Worm (Caenorhabditis elegans): ENCODE results near the gene spe-26.
A peak's percentile ranks its signal among the peaks of the same experiment; 100 is the strongest.

The spe-26 gene

DNA sequence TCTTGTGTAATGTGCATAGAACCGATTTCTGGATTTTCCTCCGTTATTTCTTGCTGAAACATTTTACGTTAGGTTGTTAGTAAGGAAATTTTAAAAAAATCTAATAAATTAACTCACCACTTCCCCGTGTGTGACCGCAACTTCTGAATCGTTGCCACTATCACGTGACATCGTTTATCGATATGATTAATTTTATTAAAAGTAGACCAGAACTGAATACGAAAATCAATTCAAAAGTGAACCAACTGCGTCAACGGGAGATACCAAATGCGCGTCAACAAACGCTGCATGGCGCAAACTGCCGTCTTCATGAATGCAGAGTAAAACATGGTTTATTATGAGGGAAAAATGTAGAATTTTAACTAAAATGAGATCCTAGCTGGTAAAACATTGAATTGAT lies 25.7 kb downstream of the spe-26 start, which contains the start of gene sir-2.1 (continued):
- TF ChIP-seq attf-4 (tag; optimal IDR thresholded peaks at IDR 0.05) (no peak), lin-29 (GFP tag; IDR thresholded peaks at IDR 0.05) (no peak), Y105C5A.15 (GFP tag; IDR thresholded peaks at IDR 0.05) (no peak), dpl-1 (GFP tag; optimal IDR thresholded peaks at IDR 0.05) (peak; percentile 52), dmd-9 (GFP tag; IDR thresholded peaks at IDR 0.05) (no peak), F26F4.8 (GFP tag; conservative IDR thresholded peaks at IDR 0.05) (no peak), zip-11 (GFP tag; IDR thresholded peaks at IDR 0.05) (no peak), mes-2 (tag; optimal IDR thresholded peaks at IDR 0.05; ENCODE audit: poor library complexity, severe bottlenecking) (peak; percentile 71), ces-1 (GFP tag; optimal IDR thresholded peaks at IDR 0.05) (no peak), lir-3 (tag; optimal IDR thresholded peaks at IDR 0.05) (no peak), nhr-42 (GFP tag; IDR thresholded peaks at IDR 0.05) (no peak), lin-1 (GFP tag; IDR thresholded peaks at IDR 0.05) (no peak), zfp-3 (GFP tag; conservative IDR thresholded peaks at IDR 0.05) (no peak), Y5F2A.4 (GFP tag; optimal IDR thresholded peaks at IDR 0.05) (no peak), lin-38 (GFP tag; IDR thresholded peaks at IDR 0.05) (peak; percentile 53), ztf-7 (tag; optimal IDR thresholded peaks at IDR 0.05) (no peak), aha-1 (tag) (no peak), lsy-2 (tag; optimal IDR thresholded peaks at IDR 0.05) (peak in 1 of 2 experiments; percentile 69), php-3 (GFP tag; IDR thresholded peaks at IDR 0.05) (no peak), egl-43 (GFP tag; IDR thresholded peaks at IDR 0.05) (no peak), nhr-48 (tag; optimal IDR thresholded peaks at IDR 0.05) (no peak), vab-7 (GFP tag; IDR thresholded peaks at IDR 0.05) (no peak), nhr-11 (tag; optimal IDR thresholded peaks at IDR 0.05) (no peak), F37D6.2 (tag; optimal IDR thresholded peaks at IDR 0.05) (no peak), gei-8 (GFP tag; optimal IDR thresholded peaks at IDR 0.05) (no peak), mxl-2 (GFP tag; conservative IDR thresholded peaks at IDR 0.05) (no peak), sdz-12 (GFP tag; optimal IDR thresholded peaks at IDR 0.05) (no peak), daf-16 (GFP tag; optimal IDR thresholded peaks at IDR 0.05) (no peak), daf-16 (tag; optimal IDR thresholded peaks at IDR 0.05) (peak; percentile 21), snpc-4 (tag; optimal IDR thresholded peaks at IDR 0.05) (no peak), nhr-237 (tag; optimal IDR thresholded peaks at IDR 0.05) (no peak), nhr-41 (GFP tag; IDR thresholded peaks at IDR 0.05) (no peak), nhr-77 (tag; optimal IDR thresholded peaks at IDR 0.05) (no peak), T20F7.1 (GFP tag; optimal IDR thresholded peaks at IDR 0.05) (peak; percentile 65), D1046.2 (GFP tag; IDR thresholded peaks at IDR 0.05) (no peak), dmd-6 (GFP tag; IDR thresholded peaks at IDR 0.05) (no peak), set-16 (GFP tag; IDR thresholded peaks at IDR 0.05) (no peak), spr-3 (GFP tag; optimal IDR thresholded peaks at IDR 0.05) (peak; percentile 5), spr-1 (tag; optimal IDR thresholded peaks at IDR 0.05) (no peak), ZK546.5 (tag; optimal IDR thresholded peaks at IDR 0.05) (no peak), ceh-62 (tag; optimal IDR thresholded peaks at IDR 0.05) (no peak), ctbp-1 (GFP tag; IDR thresholded peaks at IDR 0.05) (no peak), F10B5.3 (tag; optimal IDR thresholded peaks at IDR 0.05) (peak; percentile 57), nhr-6 (tag; optimal IDR thresholded peaks at IDR 0.05) (no peak), pha-4 (GFP tag; IDR thresholded peaks at IDR 0.05) (no peak), pha-4 (tag; optimal IDR thresholded peaks at IDR 0.05) (no peak), zag-1 (tag; optimal IDR thresholded peaks at IDR 0.05) (no peak), nhr-28 (tag; optimal IDR thresholded peaks at IDR 0.05) (no peak), daf-19 (GFP tag; conservative IDR thresholded peaks at IDR 0.05) (no peak), unc-39 (tag; optimal IDR thresholded peaks at IDR 0.05) (no peak), T26A8.4 (GFP tag; IDR thresholded peaks at IDR 0.05) (peak; percentile 26; the same call in 1 of the 2 replicates), ceh-32 (tag; optimal IDR thresholded peaks at IDR 0.05; ENCODE audit: poor library complexity) (no peak), ceh-82 (tag; optimal IDR thresholded peaks at IDR 0.05) (no peak), skn-1 (tag; optimal IDR thresholded peaks at IDR 0.05) (no peak)

Measured in whole organism, L4 larva.